Worm (Caenorhabditis elegans) whole organism, young adult: ENCODE measurements around the gene W08G11.5.
A peak's percentile ranks its signal among the peaks of the same experiment; 100 is the strongest.

Experiments
- B0336.3 ChIP-seq: fragments of 200-800 bp; sonication (Bioruptor generic); IDR thresholded peaks from 2 replicates; pipeline ENCODE4 v1.3.6; 2022; ENCODE audit warnings: missing genetic modification characterization, missing compliant biosample characterization
- F23B12.7 ChIP-seq: sonication (generic microtip); optimal IDR thresholded peaks from 2 replicates; lab custom pipeline; 2017; ENCODE audit warnings: missing genetic modification characterization, mild to moderate bottlenecking, missing compliant biosample characterization, antibody characterized with exemption, moderate library complexity; ENCODE audit not compliant: insufficient read depth
- F55B11.4 ChIP-seq: sonication (generic microtip); optimal IDR thresholded peaks from 2 replicates; lab custom pipeline; 2016; ENCODE audit warnings: missing compliant biosample characterization, missing genetic modification characterization, borderline replicate concordance; ENCODE audit not compliant: insufficient read depth
- F57A8.1 ChIP-seq: fragments of 200-800 bp; sonication (Bioruptor generic); optimal IDR thresholded peaks from 2 replicates; lab custom pipeline; 2018; ENCODE audit warnings: mild to moderate bottlenecking, missing genetic modification characterization, moderate library complexity, missing compliant biosample characterization
- K12H6.12 ChIP-seq: fragments of 200-800 bp; sonication (Bioruptor generic); optimal IDR thresholded peaks from 2 replicates; lab custom pipeline; 2018; ENCODE audit warnings: mild to moderate bottlenecking, missing genetic modification characterization, missing compliant biosample characterization
- T07F8.4 ChIP-seq: sonication (generic microtip); optimal IDR thresholded peaks from 2 replicates; lab custom pipeline; 2016; ENCODE audit warnings: mild to moderate bottlenecking, missing genetic modification characterization, moderate library complexity, missing compliant biosample characterization
- Y56A3A.18 ChIP-seq: fragments of 200-800 bp; sonication (Bioruptor generic); IDR thresholded peaks from 2 replicates; pipeline ENCODE4 v1.3.6; 2022; ENCODE audit warnings: missing genetic modification reagents, missing genetic modification characterization, missing compliant biosample characterization
- attf-5 ChIP-seq: fragments of 200-800 bp; sonication (Bioruptor generic); optimal IDR thresholded peaks from 2 replicates; lab custom pipeline; 2018; ENCODE audit warnings: mild to moderate bottlenecking, missing genetic modification characterization, missing compliant biosample characterization
- ccch-3 ChIP-seq: fragments of 200-800 bp; sonication (Bioruptor generic); optimal IDR thresholded peaks from 2 replicates; lab custom pipeline; 2018; ENCODE audit warnings: mild to moderate bottlenecking, missing genetic modification characterization, missing compliant biosample characterization
- cebp-1 ChIP-seq, 2 experiments: fragments of 200-800 bp in 1 of 2; sonication (Bioruptor generic) in 1 of 2; sonication (generic microtip) in 1 of 2; IDR thresholded peaks in 1 of 2; optimal IDR thresholded peaks in 1 of 2; 2 replicates each; pipeline versions ENCODE4 v1.3.6 to Lab custom; 2017 to 2022; ENCODE audit warnings: missing compliant biosample characterization in 2 of 2, missing genetic modification characterization in 2 of 2, mild to moderate bottlenecking in 1 of 2, missing genetic modification reagents in 1 of 2, moderate library complexity in 1 of 2
- ceh-79 ChIP-seq: sonication (generic microtip); optimal IDR thresholded peaks from 2 replicates; lab custom pipeline; 2017; ENCODE audit warnings: mild to moderate bottlenecking, missing genetic modification characterization, missing compliant biosample characterization
- die-1 ChIP-seq: sonication (generic microtip); optimal IDR thresholded peaks from 2 replicates; lab custom pipeline; 2016; ENCODE audit warnings: missing genotype, mild to moderate bottlenecking, missing genetic modification characterization, missing compliant biosample characterization
- dox-1 ChIP-seq: fragments of 200-800 bp; sonication (Bioruptor generic); IDR thresholded peaks from 2 replicates; pipeline ENCODE4 v1.3.6; 2022; ENCODE audit warnings: missing genetic modification reagents, missing genetic modification characterization, missing compliant biosample characterization
- egl-44 ChIP-seq: fragments of 200-800 bp; sonication (Bioruptor generic); IDR thresholded peaks from 2 replicates; pipeline ENCODE4 v1.3.6; 2022; ENCODE audit warnings: missing genetic modification reagents, missing genetic modification characterization, missing compliant biosample characterization
- egrh-3 ChIP-seq: fragments of 200-800 bp; sonication (Bioruptor generic); IDR thresholded peaks from 2 replicates; pipeline ENCODE4 v1.3.6; 2022; ENCODE audit warnings: missing genetic modification reagents, missing genetic modification characterization, missing compliant biosample characterization
- ets-4 ChIP-seq: fragments of 200-800 bp; sonication (Bioruptor generic); optimal IDR thresholded peaks from 2 replicates; lab custom pipeline; 2018; ENCODE audit warnings: mild to moderate bottlenecking, missing genetic modification characterization, missing compliant biosample characterization
- gei-17 ChIP-seq: fragments of 200-800 bp; sonication (Bioruptor generic); optimal IDR thresholded peaks from 2 replicates; lab custom pipeline; 2018; ENCODE audit warnings: mild to moderate bottlenecking, missing genetic modification characterization, missing compliant biosample characterization
- hmg-1.2 ChIP-seq: fragments of 200-800 bp; sonication (Bioruptor generic); IDR thresholded peaks from 2 replicates; pipeline ENCODE4 v1.3.6; 2022; ENCODE audit warnings: missing genetic modification reagents, missing genetic modification characterization, missing compliant biosample characterization
- lag-1 ChIP-seq: fragments of 200-800 bp; sonication (Bioruptor generic); IDR thresholded peaks from 2 replicates; pipeline ENCODE4 v1.3.6; 2022; ENCODE audit warnings: missing genetic modification reagents, missing genetic modification characterization, missing compliant biosample characterization
- let-526 ChIP-seq: fragments of 200-800 bp; sonication (Bioruptor generic); IDR thresholded peaks from 2 replicates; pipeline ENCODE4 v1.3.6; 2022; ENCODE audit warnings: missing genetic modification reagents, missing genetic modification characterization, missing compliant biosample characterization
- lin-26 ChIP-seq: fragments of 200-800 bp; sonication (Bioruptor generic); IDR thresholded peaks from 2 replicates; pipeline ENCODE4 v1.3.6; 2022; ENCODE audit warnings: missing genetic modification reagents, missing genetic modification characterization, missing compliant biosample characterization
- lin-35 ChIP-seq, 3 experiments: fragments of 150-350 bp in 2 of 3; sonication (generic microtip) in 1 of 3; optimal IDR thresholded peaks; 2 replicates each; lab custom pipeline; 2014 to 2018; ENCODE audit warnings: missing biosample characterization in 3 of 3, missing genetic modification characterization in 3 of 3, missing genetic modification reagents in 3 of 3
- lin-54 ChIP-seq: fragments of 200-800 bp; sonication (Bioruptor generic); optimal IDR thresholded peaks from 2 replicates; lab custom pipeline; 2018; ENCODE audit warnings: mild to moderate bottlenecking, missing genetic modification characterization, missing compliant biosample characterization
- mcd-1 ChIP-seq: fragments of 200-800 bp; sonication (Bioruptor generic); IDR thresholded peaks from 2 replicates; pipeline ENCODE4 v1.3.6; 2022; ENCODE audit warnings: missing genetic modification reagents, missing genetic modification characterization, missing compliant biosample characterization
- nfya-2 ChIP-seq: fragments of 200-800 bp; sonication (Bioruptor generic); IDR thresholded peaks from 2 replicates; pipeline ENCODE4 v1.3.6; 2022; ENCODE audit warnings: missing genetic modification reagents, missing genetic modification characterization, missing compliant biosample characterization
- nfyb-1 ChIP-seq: fragments of 200-800 bp; sonication (Bioruptor generic); IDR thresholded peaks from 2 replicates; pipeline ENCODE4 v1.3.6; 2022; ENCODE audit warnings: missing genetic modification reagents, missing genetic modification characterization, missing compliant biosample characterization
- nhr-120 ChIP-seq: fragments of 200-800 bp; sonication (Bioruptor generic); IDR thresholded peaks from 2 replicates; pipeline ENCODE4 v1.3.6; 2022; ENCODE audit warnings: missing genetic modification characterization, missing compliant biosample characterization
- nhr-80 ChIP-seq: sonication (generic microtip); optimal IDR thresholded peaks from 2 replicates; lab custom pipeline; 2016; ENCODE audit warnings: missing genetic modification characterization, missing compliant biosample characterization
- snpc-1.1 ChIP-seq: sonication (generic microtip); optimal IDR thresholded peaks from 2 replicates; lab custom pipeline; 2017; ENCODE audit warnings: missing genetic modification characterization, mild to moderate bottlenecking, missing compliant biosample characterization, antibody characterized with exemption, moderate library complexity, missing genotype, missing genetic modification reagents; ENCODE audit not compliant: insufficient read depth
- snpc-3.4 ChIP-seq: sonication (generic microtip); optimal IDR thresholded peaks from 2 replicates; lab custom pipeline; 2017; ENCODE audit warnings: missing genetic modification characterization, mild to moderate bottlenecking, missing compliant biosample characterization, antibody characterized with exemption, moderate library complexity, missing genotype, missing genetic modification reagents
- snpc-4 ChIP-seq, 5 experiments: fragments of 150-350 bp in 1 of 5; sonication (generic microtip) in 4 of 5; optimal IDR thresholded peaks; 2 replicates each; lab custom pipeline; 2014 to 2018; ENCODE audit warnings: missing genetic modification characterization in 5 of 5, missing biosample characterization in 3 of 5, antibody characterized with exemption in 2 of 5, mild to moderate bottlenecking in 2 of 5, missing compliant biosample characterization in 2 of 5, missing genotype in 2 of 5, moderate library complexity in 2 of 5, missing genetic modification reagents in 1 of 5
- somi-1 ChIP-seq: fragments of 200-800 bp; sonication (Bioruptor generic); optimal IDR thresholded peaks from 2 replicates; lab custom pipeline; 2018; ENCODE audit warnings: mild to moderate bottlenecking, missing genetic modification characterization, missing compliant biosample characterization
- tbp1 ChIP-seq: fragments of 200-800 bp; sonication (Bioruptor generic); optimal IDR thresholded peaks from 2 replicates; lab custom pipeline; 2018; ENCODE audit warnings: mild to moderate bottlenecking, missing genetic modification characterization, missing compliant biosample characterization
- unc-130 ChIP-seq: sonication (generic microtip); optimal IDR thresholded peaks from 2 replicates; lab custom pipeline; 2016; ENCODE audit warnings: missing genetic modification reagents, missing genetic modification characterization, missing compliant biosample characterization
- zfh-2 ChIP-seq: fragments of 200-800 bp; sonication (Bioruptor generic); conservative IDR thresholded peaks from 2 replicates; pipeline ENCODE4 v1.3.6; 2022; ENCODE audit warnings: missing genetic modification reagents, missing genetic modification characterization, missing compliant biosample characterization
- ztf-25 ChIP-seq: fragments of 200-800 bp; sonication (Bioruptor generic); IDR thresholded peaks from 2 replicates; pipeline ENCODE4 v1.3.6; 2022; ENCODE audit warnings: missing genetic modification reagents, missing genetic modification characterization, missing compliant biosample characterization
- ztf-28 ChIP-seq: fragments of 200-800 bp; sonication (Bioruptor generic); IDR thresholded peaks from 2 replicates; pipeline ENCODE4 v1.3.6; 2022; ENCODE audit warnings: missing genetic modification reagents, missing genetic modification characterization, missing compliant biosample characterization
- ztf-6 ChIP-seq: fragments of 200-800 bp; sonication (Bioruptor generic); IDR thresholded peaks from 2 replicates; pipeline ENCODE4 v1.3.6; 2022; ENCODE audit warnings: missing genetic modification reagents, missing genetic modification characterization, missing compliant biosample characterization

The W08G11.5 gene

DNA sequence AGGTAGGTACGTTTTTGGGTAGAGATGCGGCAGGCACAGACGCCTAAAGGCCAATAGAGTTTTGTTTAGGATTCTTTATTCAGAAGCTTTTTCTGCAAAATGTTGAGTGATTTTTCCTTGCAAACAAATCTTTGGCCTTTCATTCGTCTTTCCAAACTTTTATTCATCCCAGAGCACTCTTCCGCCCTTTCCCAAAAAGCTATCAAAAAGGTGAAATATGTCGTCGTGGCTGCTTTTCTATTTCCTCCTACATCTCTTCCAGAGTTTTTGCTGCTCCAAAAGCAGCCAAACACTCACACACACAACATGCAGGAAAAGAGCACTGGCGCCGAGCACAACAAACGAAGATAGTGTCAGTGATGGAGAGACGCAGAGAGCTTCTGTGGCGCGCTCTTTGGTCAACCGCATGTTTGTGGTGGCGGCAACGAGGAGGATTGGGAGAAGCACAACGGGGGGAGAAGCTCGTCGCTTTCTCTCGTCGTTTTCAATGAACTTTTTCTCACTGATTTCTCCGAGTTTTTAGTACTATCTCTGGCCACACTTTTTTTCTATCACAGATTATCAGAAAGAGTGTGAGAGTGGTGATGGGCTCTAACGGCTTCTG is 4.6 kb upstream of the W08G11.5 start:
- TF ChIP-seq egrh-3 (GFP tag; lab: Robert Waterston, UW) (peak; percentile 22; the same call in 1 of the 2 replicates), gei-17 (GFP tag; lab: Kevin White, UChicago) (peak; percentile 12), snpc-1.1 (tag; lab: Kevin White, UChicago) (no peak), nhr-80 (tag; lab: Kevin White, UChicago) (peak; percentile 89), lin-35 (GFP tag; optimal IDR thresholded peaks at IDR 0.05; lab: Kevin White, UChicago) (no peak), T07F8.4 (no peak), F23B12.7 (tag; lab: Kevin White, UChicago) (no peak), hmg-1.2 (GFP tag; lab: Robert Waterston, UW) (peak; percentile 77), dox-1 (GFP tag; lab: Robert Waterston, UW) (peak; percentile 42; the same call in 1 of the 2 replicates), somi-1 (GFP tag; lab: Kevin White, UChicago) (no peak), tbp1 (GFP tag; lab: Kevin White, UChicago) (no peak), nfyb-1 (peak; percentile 61; the same call in 1 of the 2 replicates), ceh-79 (tag; lab: Kevin White, UChicago) (no peak), K12H6.12 (tag; lab: Kevin White, UChicago) (peak; percentile 65), F57A8.1 (GFP tag; lab: Kevin White, UChicago) (no peak), snpc-4 (GFP tag; optimal IDR thresholded peaks at IDR 0.05; lab: Kevin White, UChicago) (no peak), snpc-4 (tag; optimal IDR thresholded peaks at IDR 0.05; lab: Kevin White, UChicago) (peak; percentile 34 to 58 (median 40)), mcd-1 (GFP tag; lab: Robert Waterston, UW) (peak; percentile 48), Y56A3A.18 (0 out of 2 replicates have a peak, but pooled peaks have one; percentile 45), egl-44 (GFP tag; lab: Robert Waterston, UW) (no peak), die-1 (tag; lab: Kevin White, UChicago) (no peak), lin-26 (GFP tag; lab: Robert Waterston, UW) (no peak), snpc-3.4 (tag; lab: Kevin White, UChicago) (no peak), cebp-1 (GFP tag; IDR thresholded peaks at IDR 0.05; lab: Robert Waterston, UW) (no peak), cebp-1 (tag; optimal IDR thresholded peaks at IDR 0.05; lab: Kevin White, UChicago) (peak; percentile 61), B0336.3 (GFP tag; lab: Robert Waterston, UW) (peak; percentile 47; the same call in 1 of the 2 replicates), ets-4 (GFP tag; lab: Kevin White, UChicago) (peak; percentile 48), zfh-2 (GFP tag; lab: Robert Waterston, UW) (peak; percentile 92), let-526 (peak; percentile 63; the same call in 1 of the 2 replicates), attf-5 (GFP tag; lab: Kevin White, UChicago) (peak; percentile 55)

DNA sequence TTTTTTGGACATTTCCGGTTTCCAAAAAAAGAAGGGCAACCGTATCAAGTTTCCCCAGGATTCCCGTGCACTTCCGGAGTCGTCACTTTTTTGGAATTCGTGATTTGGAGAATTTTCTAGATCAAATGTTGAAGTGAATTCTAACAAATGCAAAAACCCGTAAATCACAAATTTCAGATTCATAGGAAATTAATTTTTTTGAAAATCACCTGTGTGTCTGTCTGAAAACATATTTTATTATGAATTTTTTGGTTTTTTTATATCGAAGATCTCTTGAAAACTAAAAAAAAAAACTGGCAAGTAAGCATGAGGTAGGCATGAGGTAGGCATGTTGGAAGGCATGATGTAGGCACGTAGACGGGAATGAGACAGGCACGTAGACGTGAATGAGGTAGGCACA is 3.8 kb upstream of the W08G11.5 start:
- TF ChIP-seq ztf-6 (no peak), ccch-3 (GFP tag; lab: Kevin White, UChicago) (no peak), lag-1 (GFP tag; lab: Robert Waterston, UW) (no peak), ets-4 (GFP tag; lab: Kevin White, UChicago) (no peak), ztf-25 (GFP tag; lab: Robert Waterston, UW) (no peak), lin-54 (GFP tag; lab: Kevin White, UChicago) (no peak), F55B11.4 (tag; lab: Kevin White, UChicago) (no peak), nhr-120 (GFP tag; lab: Robert Waterston, UW) (no peak), nfya-2 (GFP tag; lab: Robert Waterston, UW) (no peak), ztf-28 (GFP tag; lab: Robert Waterston, UW) (no peak), unc-130 (GFP tag; lab: Kevin White, UChicago) (no peak)
